Worm (Caenorhabditis elegans): ENCODE results near the gene Y45G12B.2.

- peak; percentile 45 for TF ChIP-seq hlh-6 (tag; optimal IDR thresholded peaks at IDR 0.05)
- TF ChIP-seq unc-55 (GFP tag; optimal IDR thresholded peaks at IDR 0.05) = no peak
- TF ChIP-seq ceh-2 (tag; optimal IDR thresholded peaks at IDR 0.05) = peak; percentile 23
- TF ChIP-seq mec-3 (tag; optimal IDR thresholded peaks at IDR 0.05; ENCODE audit: borderline replicate concordance) = no peak
- TF ChIP-seq dmd-4 (tag; optimal IDR thresholded peaks at IDR 0.05; ENCODE audit: borderline replicate concordance) = no peak
- no peak for TF ChIP-seq fkh-10 (GFP tag; optimal IDR thresholded peaks at IDR 0.05)
- TF ChIP-seq tbx-2 (tag; optimal IDR thresholded peaks at IDR 0.05) = peak; percentile 11
- peak; percentile 58 for TF ChIP-seq K09A11.1 (tag; optimal IDR thresholded peaks at IDR 0.05; ENCODE audit: insufficient read depth)
- TF ChIP-seq ceh-24 (tag; optimal IDR thresholded peaks at IDR 0.05) = no peak
- TF ChIP-seq sdc-2 (tag; optimal IDR thresholded peaks at IDR 0.05) = peak; percentile 58
- TF ChIP-seq nhr-11 (tag; optimal IDR thresholded peaks at IDR 0.05) = no peak
- TF ChIP-seq ceh-48 (tag; optimal IDR thresholded peaks at IDR 0.05) = peak; percentile 37
Observed at ce11 chrV:2673807-2674206, 20.8 kb upstream of the Y45G12B.2 start.
